Worm (Caenorhabditis elegans) whole organism, L4/young adult: Measurements from ENCODE around the gene gop-2.

Source experiments
- W03F9.2 ChIP-seq: fragments of 150-350 bp; optimal IDR thresholded peaks from 2 replicates; lab custom pipeline; 2014; ENCODE audit warnings: missing biosample characterization, missing genetic modification characterization
- dao-5 ChIP-seq: sonication (generic microtip); optimal IDR thresholded peaks from 2 replicates; lab custom pipeline; 2016; ENCODE audit warnings: missing genotype, missing genetic modification characterization, moderate library complexity, missing compliant biosample characterization
- him-1 ChIP-seq: sonication (generic microtip); optimal IDR thresholded peaks from 2 replicates; lab custom pipeline; 2016; ENCODE audit warnings: missing genotype, missing genetic modification reagents, missing genetic modification characterization, missing compliant biosample characterization

ce11 chrIII:5228839-5229238 is 30.0 kb upstream of the gop-2 start:
- TF ChIP-seq dao-5 (tag; lab: Kevin White, UChicago) (no peak), W03F9.2 (tag; lab: Kevin White, UChicago) (no peak), him-1 (no peak)
